Worm (Caenorhabditis elegans) whole organism, L4/young adult: ENCODE data around the gene mtre-1.

Experiments
- W03F9.2 ChIP-seq: fragments of 150-350 bp; optimal IDR thresholded peaks from 2 replicates; lab custom pipeline; 2014; ENCODE audit warnings: missing biosample characterization, missing genetic modification characterization
- him-1 ChIP-seq: sonication (generic microtip); optimal IDR thresholded peaks from 2 replicates; lab custom pipeline; 2016; ENCODE audit warnings: missing genotype, missing genetic modification reagents, missing genetic modification characterization, missing compliant biosample characterization

ce11 chrII:8093914-8094313 is 43.5 kb upstream of the mtre-1 start:
- TF ChIP-seq W03F9.2: no peak
- no peak for TF ChIP-seq him-1
